Worm (Caenorhabditis elegans): ENCODE data around the gene T05G5.1.

DNA sequence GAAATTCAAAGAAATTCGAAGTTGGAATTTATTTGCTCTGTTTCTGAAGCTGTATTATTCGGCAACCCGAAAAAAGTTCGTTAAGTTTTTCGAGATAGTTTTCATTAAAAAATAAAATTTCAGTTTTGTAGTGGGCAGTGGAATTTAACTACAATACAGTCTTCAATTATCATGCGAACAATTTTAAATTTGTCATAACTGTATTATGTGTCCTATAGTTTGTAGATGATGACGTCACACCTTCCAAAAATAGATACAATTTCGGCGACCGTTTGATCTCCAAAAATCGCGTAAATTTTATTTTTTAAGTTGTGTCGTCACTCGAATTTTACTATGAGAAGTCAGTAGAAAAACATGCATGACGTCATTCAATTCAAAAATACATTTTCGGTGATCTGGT, 30.0 kb downstream of the T05G5.1 start:
- TF ChIP-seq ztf-18 (tag; optimal IDR thresholded peaks at IDR 0.05) (no peak), F33H1.4 (GFP tag; IDR thresholded peaks at IDR 0.05) (no peak), F23B12.7 (tag; optimal IDR thresholded peaks at IDR 0.05; ENCODE audit: insufficient read depth) (no peak), zim-3 (tag; optimal IDR thresholded peaks at IDR 0.05) (no peak), ama-1 (optimal IDR thresholded peaks at IDR 0.05) (no peak), ama-1 (GFP tag; optimal IDR thresholded peaks at IDR 0.05) (no peak), dpl-1 (GFP tag; optimal IDR thresholded peaks at IDR 0.05) (no peak), tbx-9 (tag; optimal IDR thresholded peaks at IDR 0.05; ENCODE audit: borderline replicate concordance) (no peak), lin-54 (GFP tag; optimal IDR thresholded peaks at IDR 0.05) (no peak), let-607 (tag; optimal IDR thresholded peaks at IDR 0.05) (no peak), sea-2 (GFP tag; IDR thresholded peaks at IDR 0.05) (no peak), nhr-90 (tag; optimal IDR thresholded peaks at IDR 0.05) (no peak), lin-35 (GFP tag; optimal IDR thresholded peaks at IDR 0.05) (no peak), B0019.2 (GFP tag; conservative IDR thresholded peaks at IDR 0.05) (no peak), madf-8 (GFP tag; conservative IDR thresholded peaks at IDR 0.05) (no peak)

Data from whole organism, young adult.